Worm (Caenorhabditis elegans): Measurements from ENCODE around the gene zig-3.

zig-3 gene

DNA sequence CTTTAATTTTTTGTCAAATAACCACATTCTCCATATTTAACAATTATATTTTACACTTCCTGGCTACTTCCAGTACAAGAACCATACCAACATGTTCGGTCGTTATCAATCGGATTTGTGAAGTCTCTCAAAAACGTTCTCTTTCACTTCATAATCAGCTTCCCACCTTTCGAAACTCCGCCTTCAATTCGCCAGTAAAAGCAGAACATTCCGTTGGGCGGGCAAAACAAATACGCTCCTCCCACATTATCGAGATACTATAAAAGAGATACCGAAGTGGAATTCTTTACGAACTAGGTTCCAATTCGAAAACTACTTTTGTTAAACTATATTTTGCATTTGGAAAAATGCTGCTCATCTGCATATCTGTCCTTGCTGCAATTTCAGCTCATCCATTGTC lies at the start of gene zig-3:
TSS of gene zig-3 (plus strand) at position 301 of the 400 bp plus-strand sequence.
- TF ChIP-seq sea-2 (GFP tag; IDR thresholded peaks at IDR 0.05) (no peak), lin-35 (GFP tag; optimal IDR thresholded peaks at IDR 0.05) (no peak), F39B2.1 (GFP tag; IDR thresholded peaks at IDR 0.05) (no peak), B0261.1 (tag; optimal IDR thresholded peaks at IDR 0.05) (no peak), D2030.7 (GFP tag; IDR thresholded peaks at IDR 0.05) (no peak), gei-17 (GFP tag; optimal IDR thresholded peaks at IDR 0.05) (no peak), Y53G8AR.9 (GFP tag; conservative IDR thresholded peaks at IDR 0.05) (no peak), aptf-2 (GFP tag; conservative IDR thresholded peaks at IDR 0.05) (no peak), B0019.2 (GFP tag; conservative IDR thresholded peaks at IDR 0.05) (no peak), die-1 (tag; optimal IDR thresholded peaks at IDR 0.05) (no peak), F57A8.1 (GFP tag; optimal IDR thresholded peaks at IDR 0.05) (no peak), him-1 (tag; optimal IDR thresholded peaks at IDR 0.05) (no peak), attf-3 (GFP tag; conservative IDR thresholded peaks at IDR 0.05) (no peak), tbx-9 (tag; optimal IDR thresholded peaks at IDR 0.05; ENCODE audit: borderline replicate concordance) (no peak), ztf-22 (GFP tag; optimal IDR thresholded peaks at IDR 0.05) (no peak), lin-26 (GFP tag; IDR thresholded peaks at IDR 0.05) (no peak), mes-4 (tag; optimal IDR thresholded peaks at IDR 0.05) (no peak)

DNA sequence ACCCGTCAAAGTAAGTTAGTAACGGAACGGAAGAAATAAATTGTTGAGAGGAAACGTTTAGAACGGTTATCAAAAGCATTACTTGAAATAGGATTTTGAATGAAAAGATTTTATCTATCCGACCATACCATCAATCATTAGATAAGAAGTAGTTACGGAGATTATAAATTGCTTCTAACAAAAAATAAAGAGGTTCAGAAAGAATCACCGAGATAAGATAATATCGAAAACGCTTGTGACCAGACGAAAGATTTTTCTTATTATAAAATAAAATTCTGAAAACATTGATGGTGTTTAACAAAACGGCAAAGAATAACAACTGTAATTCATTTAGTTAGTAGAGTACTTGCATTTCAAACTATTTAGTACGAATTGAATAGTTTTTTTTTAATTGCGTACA lies 49.7 kb upstream of the zig-3 start, which contains the start of gene C39D10.8:
TSS of gene C39D10.8 (minus strand) at position 101 of the 400 bp plus-strand sequence.
- TF ChIP-seq lin-40 (tag; optimal IDR thresholded peaks at IDR 0.05) (peak; percentile 1), lsy-27 (tag; optimal IDR thresholded peaks at IDR 0.05; ENCODE audit: borderline replicate concordance, insufficient read depth) (no peak)

ce11 chrX:7881307-7881706 lies 49.2 kb upstream of the zig-3 start:
- TF ChIP-seq snpc-1.1 (tag; optimal IDR thresholded peaks at IDR 0.05; ENCODE audit: insufficient read depth) = no peak

DNA sequence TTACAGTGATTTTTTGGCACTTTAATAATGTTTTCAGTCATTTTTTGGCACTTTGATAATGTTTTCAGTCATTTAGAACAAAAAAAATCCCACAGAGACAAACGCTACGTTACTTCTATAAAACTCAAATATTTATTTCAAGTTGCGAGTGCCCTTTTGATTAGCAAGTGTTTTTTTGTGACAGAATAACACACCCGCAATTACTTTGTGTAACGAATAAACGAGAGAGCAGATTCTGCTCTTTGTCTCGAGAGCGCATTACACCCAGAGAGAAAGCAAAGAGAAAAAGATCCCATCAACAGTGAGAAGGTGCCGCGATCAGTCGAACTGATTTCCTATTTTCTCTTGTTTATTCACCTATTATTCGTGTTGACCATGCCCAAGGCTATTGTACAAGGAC lies 46.6 kb upstream of the zig-3 start, which contains the start of gene pcyt-2.2:
TSS of gene pcyt-2.2 (plus strand) at position 301 of the 400 bp plus-strand sequence.
- no peak for TF ChIP-seq lsl-1 (GFP tag; optimal IDR thresholded peaks at IDR 0.05)
- TF ChIP-seq rec-8 (tag; optimal IDR thresholded peaks at IDR 0.05) = no peak
- TF ChIP-seq bed-1 (GFP tag; IDR thresholded peaks at IDR 0.05) = no peak
- TF ChIP-seq gei-17 (GFP tag; optimal IDR thresholded peaks at IDR 0.05) = no peak
- no peak for TF ChIP-seq xnd-1 (tag; optimal IDR thresholded peaks at IDR 0.05)
- no peak for TF ChIP-seq nhr-90 (tag; optimal IDR thresholded peaks at IDR 0.05)
- no peak for TF ChIP-seq aptf-2 (GFP tag; conservative IDR thresholded peaks at IDR 0.05)

DNA sequence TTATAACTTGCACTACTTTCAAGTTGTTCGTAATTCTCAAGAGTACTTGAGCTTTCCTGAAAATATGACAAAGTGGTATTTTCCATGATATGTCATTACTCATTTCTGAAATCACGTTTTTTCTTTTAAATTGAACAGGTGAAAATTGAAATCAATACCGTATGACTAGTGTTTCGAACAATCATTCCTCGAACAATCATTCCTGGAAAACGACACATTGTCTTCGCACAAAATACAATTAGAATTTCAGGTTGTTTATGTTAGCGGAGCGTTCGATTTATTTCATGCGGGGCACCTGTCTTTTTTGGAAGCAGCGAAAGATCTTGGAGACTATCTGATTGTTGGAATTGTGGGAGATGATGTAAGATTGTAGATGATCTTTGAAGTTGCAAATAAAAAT lies 44.4 kb upstream of the zig-3 start:
- TF ChIP-seq dox-1 (GFP tag; IDR thresholded peaks at IDR 0.05) = no peak
- no peak for TF ChIP-seq sdz-38 (tag; optimal IDR thresholded peaks at IDR 0.05)
- TF ChIP-seq efl-1 (GFP tag; optimal IDR thresholded peaks at IDR 0.05) = no peak
- no peak for TF ChIP-seq Y95B8A.8 (GFP tag; IDR thresholded peaks at IDR 0.05)
- TF ChIP-seq ZK185.1 (tag; optimal IDR thresholded peaks at IDR 0.05; ENCODE audit: poor library complexity, severe bottlenecking) = no peak
- no peak for TF ChIP-seq egrh-3 (GFP tag; IDR thresholded peaks at IDR 0.05)
- TF ChIP-seq snpc-1.1 (tag; optimal IDR thresholded peaks at IDR 0.05; ENCODE audit: insufficient read depth) = no peak
- no peak for TF ChIP-seq nhr-120 (GFP tag; IDR thresholded peaks at IDR 0.05)
- no peak for TF ChIP-seq K12H6.12 (tag; optimal IDR thresholded peaks at IDR 0.05)
- TF ChIP-seq rec-8 (tag; optimal IDR thresholded peaks at IDR 0.05) = no peak
- TF ChIP-seq B0019.2 (GFP tag; conservative IDR thresholded peaks at IDR 0.05) = no peak
- TF ChIP-seq ceh-27 (GFP tag; optimal IDR thresholded peaks at IDR 0.05) = no peak
- TF ChIP-seq ekl-4 (GFP tag; IDR thresholded peaks at IDR 0.05) = no peak

Data from whole organism, young adult.